Fruit fly (Drosophila melanogaster) whole organism, adult: ENCODE measurements around the gene Dscam4.

Source experiments
- CG11617 ChIP-seq: fragments of 200-800 bp; sonication (Bioruptor generic); optimal IDR thresholded peaks from 2 replicates; lab custom pipeline; 2017; ENCODE audit warnings: mild to moderate bottlenecking, missing biosample characterization, missing genetic modification reagents, missing genetic modification characterization
- CG12768 ChIP-seq: fragments of 200-800 bp; sonication (Bioruptor generic); optimal IDR thresholded peaks from 2 replicates; lab custom pipeline; 2017; ENCODE audit warnings: missing biosample characterization, missing genetic modification characterization, mild to moderate bottlenecking, moderate library complexity, missing genetic modification reagents
- CG14711 ChIP-seq: fragments of 200-800 bp; sonication (Bioruptor generic); optimal IDR thresholded peaks from 2 replicates; lab custom pipeline; 2018; ENCODE audit warnings: missing biosample characterization, mild to moderate bottlenecking, missing genetic modification characterization, moderate library complexity
- CG33017 ChIP-seq: fragments of 200-800 bp; sonication (Bioruptor generic); optimal IDR thresholded peaks from 2 replicates; lab custom pipeline; 2018; ENCODE audit warnings: missing biosample characterization, mild to moderate bottlenecking, missing genetic modification characterization, moderate library complexity
- CG7045 ChIP-seq: fragments of 200-800 bp; sonication (Bioruptor generic); optimal IDR thresholded peaks from 2 replicates; lab custom pipeline; 2017; ENCODE audit warnings: missing biosample characterization, mild to moderate bottlenecking, missing genetic modification characterization
- CG7101 ChIP-seq: fragments of 200-800 bp; sonication (Bioruptor generic); optimal IDR thresholded peaks from 2 replicates; lab custom pipeline; 2018; ENCODE audit warnings: missing biosample characterization, mild to moderate bottlenecking, missing genetic modification characterization, moderate library complexity
- Clk ChIP-seq: fragments of 200-800 bp; sonication (Bioruptor generic); optimal IDR thresholded peaks from 2 replicates; lab custom pipeline; 2017; ENCODE audit warnings: missing biosample characterization, missing genetic modification characterization
- Crg-1 ChIP-seq: fragments of 200-800 bp; sonication (Bioruptor generic); optimal IDR thresholded peaks from 2 replicates; lab custom pipeline; 2016; ENCODE audit warnings: missing biosample characterization, missing genetic modification characterization
- Hr96 ChIP-seq: fragments of 200-800 bp; sonication (Bioruptor generic); optimal IDR thresholded peaks from 2 replicates; lab custom pipeline; 2016; ENCODE audit warnings: missing biosample characterization, missing genetic modification characterization
- Mnt ChIP-seq: fragments of 200-800 bp; sonication (Bioruptor generic); optimal IDR thresholded peaks from 2 replicates; lab custom pipeline; 2016; ENCODE audit warnings: missing biosample characterization, mild to moderate bottlenecking, missing genetic modification characterization
- bab1 ChIP-seq: fragments of 200-800 bp; sonication (Bioruptor generic); optimal IDR thresholded peaks from 3 replicates; lab custom pipeline; 2019; ENCODE audit warnings: missing biosample characterization, mild to moderate bottlenecking, missing genetic modification characterization, moderate library complexity
- cic ChIP-seq: fragments of 200-800 bp; sonication (Bioruptor generic); optimal IDR thresholded peaks from 2 replicates; lab custom pipeline; 2017; ENCODE audit warnings: missing biosample characterization, mild to moderate bottlenecking, missing genetic modification characterization, moderate library complexity
- cnc ChIP-seq, 2 experiments: fragments of >200 bp; optimal IDR thresholded peaks; 2 replicates each; lab custom pipeline; 2017
- kay ChIP-seq: fragments of 200-800 bp; sonication (Bioruptor generic); peaks from one replicate; lab custom pipeline; 2016; ENCODE audit warnings: missing biosample characterization, missing genetic modification characterization, borderline replicate concordance
- ovo ChIP-seq: fragments of 200-800 bp; sonication (Bioruptor generic); optimal IDR thresholded peaks from 2 replicates; lab custom pipeline; 2016; ENCODE audit warnings: missing biosample characterization, missing genetic modification characterization
- pad ChIP-seq: fragments of 200-800 bp; sonication (Bioruptor generic); optimal IDR thresholded peaks from 3 replicates; lab custom pipeline; 2017; ENCODE audit warnings: missing biosample characterization, missing genetic modification characterization, mild to moderate bottlenecking, moderate library complexity, missing genetic modification reagents
- tj ChIP-seq: fragments of 200-800 bp; sonication (Bioruptor generic); optimal IDR thresholded peaks from 3 replicates; lab custom pipeline; 2017; ENCODE audit warnings: missing biosample characterization, mild to moderate bottlenecking, missing genetic modification characterization, moderate library complexity

The Dscam4 gene

DNA sequence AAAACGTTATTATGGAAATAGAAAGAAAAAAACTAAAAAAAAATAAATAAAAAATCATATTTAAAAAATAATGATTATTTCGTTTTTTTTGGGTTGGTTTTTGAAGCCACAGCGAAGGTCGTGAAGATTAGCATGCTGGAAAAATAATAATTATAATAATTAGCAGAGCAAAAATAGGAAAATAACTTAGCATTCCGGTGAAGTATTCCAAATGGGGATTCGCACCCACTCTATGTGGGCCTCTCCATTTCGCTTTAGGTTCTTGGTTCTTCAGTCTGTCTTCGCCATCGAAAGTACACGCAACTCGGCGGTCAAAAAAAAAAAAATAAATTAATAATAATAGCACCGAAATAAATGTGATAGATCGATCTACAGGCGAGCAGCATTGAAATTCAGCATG, 89.8 kb downstream of the Dscam4 start, which contains the start of gene CG34462:
Gene CG34462, plus strand, starts transcription at position 301 of the 400 bp plus-strand sequence.
- TF ChIP-seq Hr96 (no peak), CG7101 (tag; lab: Kevin White, UChicago) (no peak), ovo (GFP tag; lab: Kevin White, UChicago) (no peak), CG11617 (GFP tag; lab: Kevin White, UChicago) (no peak), Crg-1 (GFP tag; lab: Kevin White, UChicago) (no peak), Mnt (GFP tag; lab: Kevin White, UChicago) (no peak), pad (no peak), kay (no peak), tj (GFP tag; lab: Kevin White, UChicago) (no peak), CG12768 (no peak), CG33017 (tag; lab: Kevin White, UChicago) (no peak), Clk (GFP tag; lab: Kevin White, UChicago) (no peak), CG14711 (no peak), CG7045 (GFP tag; lab: Kevin White, UChicago) (no peak), cnc (optimal IDR thresholded peaks at IDR 0.05; lab: Kevin White, UChicago) (no peak)

DNA sequence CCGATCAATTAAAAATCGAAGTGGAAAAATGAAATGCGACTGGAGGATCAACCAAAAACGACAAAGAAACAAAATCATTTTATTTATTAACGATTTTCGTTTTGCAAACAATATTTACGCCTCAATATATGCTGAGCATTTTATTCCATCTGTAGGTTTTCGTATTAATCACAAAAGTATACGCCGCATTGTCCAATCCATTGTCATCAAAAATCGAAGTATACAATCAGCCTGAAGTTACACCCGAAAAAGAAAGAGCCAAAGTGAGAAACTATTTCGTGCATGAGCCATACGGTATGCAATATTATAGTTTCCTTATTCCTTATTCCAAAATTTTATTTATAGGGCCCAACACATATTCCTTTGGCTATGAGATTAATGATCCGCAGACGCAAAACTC, 90.6 kb downstream of the Dscam4 start:
- TF ChIP-seq pad (no peak), cic (GFP tag; lab: Kevin White, UChicago) (no peak), CG14711 (no peak), ovo (GFP tag; lab: Kevin White, UChicago) (no peak)

dm6 chr3L:8331414-8331813, 93.0 kb downstream of the Dscam4 start:
- TF ChIP-seq bab1 (GFP tag; lab: Kevin White, UChicago): no peak
- TF ChIP-seq CG7045 (GFP tag; lab: Kevin White, UChicago): no peak
- no peak for TF ChIP-seq cnc (optimal IDR thresholded peaks at IDR 0.05; lab: Kevin White, UChicago)
